Fruit fly (Drosophila melanogaster) whole organism, embryonic: ENCODE results near the gene Caper.

Experiments used
- ATbp ChIP-seq: fragments of 200-800 bp; sonication (Bioruptor generic); optimal IDR thresholded peaks from 2 replicates; lab custom pipeline; 2017; ENCODE audit warnings: missing biosample characterization, mild to moderate bottlenecking, missing genetic modification characterization, missing genetic modification reagents
- Bgb ChIP-seq: fragments of 200-800 bp; sonication (Bioruptor generic); IDR thresholded peaks from 2 replicates; pipeline ENCODE4 v1.3.6; 2022; ENCODE audit warnings: missing biosample characterization, missing genetic modification characterization; ENCODE audit not compliant: partially characterized antibody
- CG11398 ChIP-seq: fragments of 200-800 bp; sonication (Bioruptor generic); optimal IDR thresholded peaks from 2 replicates; lab custom pipeline; 2016; ENCODE audit warnings: missing biosample characterization, missing genetic modification characterization
- CG13123 ChIP-seq: fragments of 200-800 bp; sonication (Bioruptor generic); optimal IDR thresholded peaks from 2 replicates; lab custom pipeline; 2016; ENCODE audit warnings: missing biosample characterization, missing genetic modification characterization
- CG13424 ChIP-seq: fragments of 200-800 bp; sonication (Bioruptor generic); optimal IDR thresholded peaks from 2 replicates; lab custom pipeline; 2019; ENCODE audit warnings: missing biosample characterization, mild to moderate bottlenecking, missing genetic modification characterization, moderate library complexity
- CG15601 ChIP-seq: fragments of 200-800 bp; sonication (Bioruptor generic); optimal IDR thresholded peaks from 3 replicates; lab custom pipeline; 2019; ENCODE audit warnings: missing biosample characterization, mild to moderate bottlenecking, missing genetic modification characterization, moderate library complexity
- CG1647 ChIP-seq: fragments of 200-800 bp; sonication (Bioruptor generic); optimal IDR thresholded peaks from 3 replicates; lab custom pipeline; 2016; ENCODE audit warnings: missing biosample characterization, missing genetic modification characterization
- CG16815 ChIP-seq: fragments of 200-800 bp; sonication (Bioruptor generic); optimal IDR thresholded peaks from 3 replicates; lab custom pipeline; 2017; ENCODE audit warnings: missing biosample characterization, mild to moderate bottlenecking, missing genetic modification characterization
- CG16863 ChIP-seq: fragments of 200-800 bp; sonication (Bioruptor generic); optimal IDR thresholded peaks from 3 replicates; lab custom pipeline; 2016; ENCODE audit warnings: missing biosample characterization, missing genetic modification characterization
- CG3838 ChIP-seq: fragments of 200-800 bp; sonication (Bioruptor generic); optimal IDR thresholded peaks from 3 replicates; lab custom pipeline; 2016; ENCODE audit warnings: missing biosample characterization, missing genetic modification characterization
- CG4854 ChIP-seq: fragments of 200-800 bp; sonication (Bioruptor generic); optimal IDR thresholded peaks from 2 replicates; lab custom pipeline; 2016; ENCODE audit warnings: missing biosample characterization, missing genetic modification characterization, inconsistent platforms
- CG5953 ChIP-seq: fragments of 200-800 bp; sonication (Bioruptor generic); IDR thresholded peaks from 2 replicates; pipeline ENCODE4 v1.3.6; 2022; ENCODE audit warnings: missing biosample characterization, missing genetic modification characterization
- CG7357 ChIP-seq: fragments of 200-800 bp; sonication (Bioruptor generic); IDR thresholded peaks from 3 replicates; pipeline ENCODE4 v1.3.6; 2022; ENCODE audit warnings: missing biosample characterization, missing genetic modification characterization
- CG7963 ChIP-seq: fragments of 200-800 bp; sonication (Bioruptor generic); IDR thresholded peaks from 3 replicates; pipeline ENCODE4 v1.3.6; 2022; ENCODE audit warnings: missing biosample characterization, missing genetic modification characterization; ENCODE audit not compliant: partially characterized antibody
- CG8290 ChIP-seq, 3 experiments: fragments of 200-800 bp; sonication (Bioruptor generic); optimal IDR thresholded peaks; 2 replicates each; lab custom pipeline; 2016 to 2019; ENCODE audit warnings: missing biosample characterization in 3 of 3, missing genetic modification characterization in 3 of 3, mild to moderate bottlenecking in 2 of 3, moderate library complexity in 1 of 3
- CG8359 ChIP-seq: fragments of 200-800 bp; sonication (Bioruptor generic); optimal IDR thresholded peaks from 2 replicates; lab custom pipeline; 2017; ENCODE audit warnings: missing biosample characterization, mild to moderate bottlenecking, missing genetic modification characterization, borderline replicate concordance
- CG9215 ChIP-seq: fragments of 200-800 bp; sonication (Bioruptor generic); IDR thresholded peaks from 2 replicates; pipeline ENCODE4 v1.3.6; 2022; ENCODE audit warnings: missing biosample characterization, missing genetic modification characterization
- CG9817 ChIP-seq: fragments of 200-800 bp; sonication (Bioruptor generic); optimal IDR thresholded peaks from 2 replicates; lab custom pipeline; 2018; ENCODE audit warnings: missing biosample characterization, mild to moderate bottlenecking, missing genetic modification characterization, moderate library complexity
- CTCF ChIP-seq: fragments of 200-800 bp; sonication (Bioruptor generic); optimal IDR thresholded peaks from 2 replicates; lab custom pipeline; 2017; ENCODE audit warnings: missing biosample characterization, mild to moderate bottlenecking, missing genetic modification characterization, moderate library complexity
- CoRest ChIP-seq: fragments of 200-800 bp; sonication (Bioruptor generic); optimal IDR thresholded peaks from 3 replicates; lab custom pipeline; 2018; ENCODE audit warnings: missing biosample characterization, mild to moderate bottlenecking, missing genetic modification characterization, moderate library complexity
- CrebB ChIP-seq: fragments of 200-800 bp; sonication (Bioruptor generic); optimal IDR thresholded peaks from 3 replicates; lab custom pipeline; 2018; ENCODE audit warnings: missing biosample characterization, mild to moderate bottlenecking, missing genetic modification characterization
- Dfd ChIP-seq, 2 experiments: fragments of >200 bp; optimal IDR thresholded peaks; 2 replicates each; lab custom pipeline; 2017; ENCODE audit warnings: missing biosample characterization in 2 of 2, missing genetic modification characterization in 2 of 2
- Dip3 ChIP-seq: fragments of 200-800 bp; sonication (Bioruptor generic); optimal IDR thresholded peaks from 3 replicates; lab custom pipeline; 2016; ENCODE audit warnings: missing biosample characterization, missing genetic modification characterization
- H15 ChIP-seq: fragments of 200-800 bp; sonication (Bioruptor generic); IDR thresholded peaks from 3 replicates; pipeline ENCODE4 v1.3.6; 2022; ENCODE audit warnings: missing biosample characterization, missing genetic modification characterization
- Hey ChIP-seq: fragments of 200-800 bp; sonication (Bioruptor generic); optimal IDR thresholded peaks from 3 replicates; lab custom pipeline; 2018; ENCODE audit warnings: missing biosample characterization, mild to moderate bottlenecking, missing genetic modification characterization
- HmgD ChIP-seq: fragments of 200-800 bp; sonication (Bioruptor generic); optimal IDR thresholded peaks from 3 replicates; lab custom pipeline; 2016; ENCODE audit warnings: missing biosample characterization, missing genetic modification characterization
- Hmr ChIP-seq: fragments of 200-800 bp; sonication (Bioruptor generic); optimal IDR thresholded peaks from 3 replicates; lab custom pipeline; 2017; ENCODE audit warnings: mild to moderate bottlenecking, missing biosample characterization, missing genetic modification reagents, missing genetic modification characterization
- Hr51 ChIP-seq, 2 experiments: fragments of 200-800 bp; sonication (Bioruptor generic); optimal IDR thresholded peaks; 2 replicates in 1 of 2; 3 replicates in 1 of 2; lab custom pipeline; 2016 to 2018; ENCODE audit warnings: missing biosample characterization in 2 of 2, missing genetic modification characterization in 2 of 2, mild to moderate bottlenecking in 1 of 2, moderate library complexity in 1 of 2
- Lim3 ChIP-seq: fragments of 200-800 bp; sonication (Bioruptor generic); IDR thresholded peaks from 2 replicates; pipeline ENCODE4 v1.3.6; 2022; ENCODE audit warnings: missing biosample characterization, missing genetic modification characterization
- Max ChIP-seq: fragments of 200-800 bp; sonication (Bioruptor generic); optimal IDR thresholded peaks from 2 replicates; lab custom pipeline; 2016; ENCODE audit warnings: missing biosample characterization, mild to moderate bottlenecking, missing genetic modification characterization
- NC2β ChIP-seq: fragments of 200-800 bp; sonication (Bioruptor generic); optimal IDR thresholded peaks from 2 replicates; lab custom pipeline; 2016; ENCODE audit warnings: missing biosample characterization, missing genetic modification characterization
- Opbp ChIP-seq: fragments of 200-800 bp; sonication (Bioruptor generic); IDR thresholded peaks from 3 replicates; pipeline ENCODE4 v1.3.6; 2022; ENCODE audit warnings: missing biosample characterization, missing genetic modification characterization; ENCODE audit not compliant: partially characterized antibody
- Taf1 ChIP-seq: fragments of 200-800 bp; sonication (Bioruptor generic); IDR thresholded peaks from 2 replicates; pipeline ENCODE4 v1.3.6; 2022; ENCODE audit warnings: missing biosample characterization, missing genetic modification characterization
- ac ChIP-seq: fragments of 200-800 bp; sonication (Bioruptor generic); optimal IDR thresholded peaks from 3 replicates; lab custom pipeline; 2017; ENCODE audit warnings: missing biosample characterization, mild to moderate bottlenecking, missing genetic modification characterization
- bcd ChIP-seq: fragments of 200-800 bp; sonication (Bioruptor generic); optimal IDR thresholded peaks from 2 replicates; lab custom pipeline; 2017; ENCODE audit warnings: missing biosample characterization, mild to moderate bottlenecking, missing genetic modification characterization
- chm ChIP-seq: fragments of 200-800 bp; sonication (Bioruptor generic); IDR thresholded peaks from 2 replicates; pipeline ENCODE4 v1.3.6; 2022; ENCODE audit warnings: missing biosample characterization, missing genetic modification characterization
- dati ChIP-seq: fragments of 200-800 bp; sonication (Bioruptor generic); IDR thresholded peaks from 2 replicates; pipeline ENCODE4 v1.3.6; 2022; ENCODE audit warnings: missing biosample characterization, missing genetic modification characterization
- exex ChIP-seq: fragments of 200-800 bp; sonication (Bioruptor generic); optimal IDR thresholded peaks from 4 replicates; lab custom pipeline; 2018; ENCODE audit warnings: missing biosample characterization, mild to moderate bottlenecking, missing genetic modification characterization, moderate library complexity
- fd102C ChIP-seq: fragments of 200-800 bp; sonication (Bioruptor generic); optimal IDR thresholded peaks from 2 replicates; lab custom pipeline; 2018; ENCODE audit warnings: missing biosample characterization, mild to moderate bottlenecking, missing genetic modification characterization, moderate library complexity
- her ChIP-seq: fragments of 200-800 bp; sonication (Bioruptor generic); optimal IDR thresholded peaks from 2 replicates; lab custom pipeline; 2016; ENCODE audit warnings: missing biosample characterization, missing genetic modification characterization
- inv ChIP-seq: fragments of 200-800 bp; sonication (Bioruptor generic); IDR thresholded peaks from 2 replicates; pipeline ENCODE4 v1.3.6; 2022; ENCODE audit warnings: missing biosample characterization, missing genetic modification characterization; ENCODE audit not compliant: partially characterized antibody
- ken ChIP-seq: fragments of 200-800 bp; sonication (Bioruptor generic); IDR thresholded peaks from 3 replicates; pipeline ENCODE4 v1.3.6; 2022; ENCODE audit warnings: missing biosample characterization, missing genetic modification characterization
- lola ChIP-seq, 3 experiments: fragments of >200 bp in 2 of 3; fragments of 200-800 bp in 1 of 3; sonication (Bioruptor generic) in 1 of 3; optimal IDR thresholded peaks; 2 replicates each; lab custom pipeline; 2017 to 2019; ENCODE audit warnings: missing biosample characterization in 3 of 3, missing genetic modification characterization in 3 of 3, mild to moderate bottlenecking in 1 of 3, moderate library complexity in 1 of 3
- pros ChIP-seq: fragments of 200-800 bp; sonication (Bioruptor generic); optimal IDR thresholded peaks from 3 replicates; lab custom pipeline; 2019; ENCODE audit warnings: missing biosample characterization, mild to moderate bottlenecking, missing genetic modification characterization, moderate library complexity
- repo ChIP-seq: fragments of 200-800 bp; sonication (Bioruptor generic); optimal IDR thresholded peaks from 2 replicates; lab custom pipeline; 2016; ENCODE audit warnings: missing biosample characterization, missing genetic modification characterization
- salm ChIP-seq: fragments of 200-800 bp; sonication (Bioruptor generic); optimal IDR thresholded peaks from 2 replicates; lab custom pipeline; 2018; ENCODE audit warnings: missing biosample characterization, mild to moderate bottlenecking, missing genetic modification characterization
- sob ChIP-seq: fragments of 200-800 bp; sonication (Bioruptor generic); IDR thresholded peaks from 2 replicates; pipeline ENCODE4 v1.3.6; 2022; ENCODE audit warnings: missing biosample characterization, missing genetic modification characterization
- ttk ChIP-seq: fragments of 200-800 bp; sonication (Bioruptor generic); IDR thresholded peaks from 2 replicates; pipeline ENCODE4 v2.1.2; 2022; ENCODE audit warnings: missing biosample characterization, missing genetic modification characterization
- unpg ChIP-seq: fragments of 200-800 bp; sonication (Bioruptor generic); optimal IDR thresholded peaks from 3 replicates; lab custom pipeline; 2018; ENCODE audit warnings: missing biosample characterization, mild to moderate bottlenecking, missing genetic modification characterization, moderate library complexity
- zf30C ChIP-seq: fragments of 200-800 bp; sonication (Bioruptor generic); optimal IDR thresholded peaks from 3 replicates; lab custom pipeline; 2018; ENCODE audit warnings: missing biosample characterization, mild to moderate bottlenecking, missing genetic modification characterization

Gene Caper

DNA sequence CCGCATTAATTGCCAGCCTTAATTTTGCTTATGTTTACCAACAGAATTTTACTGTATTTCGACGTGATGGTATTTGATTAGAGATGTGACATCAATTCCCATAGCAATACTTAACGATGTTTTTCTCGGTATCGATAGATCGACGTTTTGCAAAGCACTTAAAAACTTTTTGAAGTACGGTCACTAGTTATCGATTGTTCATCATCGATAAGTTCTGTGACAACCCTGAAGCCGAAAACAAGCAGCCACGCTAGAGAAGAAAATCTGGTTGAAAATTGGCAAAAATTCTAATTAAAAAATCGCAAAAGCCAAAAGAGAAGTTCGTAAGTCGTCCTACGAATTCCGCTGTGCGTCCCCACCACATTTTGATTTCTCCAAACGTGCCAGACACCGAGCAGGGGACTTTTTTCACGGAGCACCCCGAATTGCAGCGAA lies at the start of gene Caper, which contains the start of gene Rab30 (continued):
- TF ChIP-seq CG8359 (GFP tag; lab: Kevin White, UChicago) (no peak), dati (GFP tag; lab: Robert Waterston, UW) (no peak), CG3838 (no peak), H15 (GFP tag; lab: Robert Waterston, UW) (no peak), CTCF (peak; percentile 42), CG9215 (no peak; the same call in 1 of the 2 replicates), CG1647 (peak; percentile 23), Opbp (peak; percentile 99), CG9817 (tag; lab: Kevin White, UChicago) (no peak), ttk (GFP tag; lab: Robert Waterston, UW) (no peak), Hr51 (GFP tag; optimal IDR thresholded peaks at IDR 0.05; lab: Kevin White, UChicago) (peak in 1 of 2 experiments; percentile 60), Dfd (GFP tag; optimal IDR thresholded peaks at IDR 0.05; lab: Kevin White, UChicago) (no peak), CG8290 (GFP tag; optimal IDR thresholded peaks at IDR 0.05; lab: Kevin White, UChicago) (peak; percentile 61), CG8290 (tag; optimal IDR thresholded peaks at IDR 0.05; lab: Kevin White, UChicago) (peak in 1 of 2 experiments; percentile 87), fd102C (GFP tag; lab: Kevin White, UChicago) (no peak), Lim3 (no peak), CG16815 (no peak), her (GFP tag; lab: Kevin White, UChicago) (peak; percentile 68), CG16863 (GFP tag; lab: Kevin White, UChicago) (peak; percentile 35), CG7963 (GFP tag; lab: Robert Waterston, UW) (peak; percentile 98), ken (GFP tag; lab: Robert Waterston, UW) (peak; percentile 52; the same call in 1 of the 3 replicates), lola (GFP tag; optimal IDR thresholded peaks at IDR 0.05; lab: Kevin White, UChicago) (peak in 1 of 3 experiments; percentile 4), CrebB (peak; percentile 13), CG13424 (tag; lab: Kevin White, UChicago) (peak; percentile 53), Taf1 (GFP tag; lab: Robert Waterston, UW) (0 out of 2 replicates have a peak, but pooled peaks have one; percentile 38), CG13123 (GFP tag; lab: Kevin White, UChicago) (no peak), bcd (GFP tag; lab: Kevin White, UChicago) (no peak), Hey (tag; lab: Kevin White, UChicago) (no peak), salm (tag; lab: Kevin White, UChicago) (peak; percentile 19), inv (GFP tag; lab: Robert Waterston, UW) (peak; percentile 98), ATbp (GFP tag; lab: Kevin White, UChicago) (no peak), Bgb (peak; percentile 99), NC2β (GFP tag; lab: Kevin White, UChicago) (peak; percentile 63), CG11398 (peak; percentile 59), CG7357 (no peak), CG5953 (GFP tag; lab: Robert Waterston, UW) (no peak), pros (GFP tag; lab: Kevin White, UChicago) (no peak), Dip3 (GFP tag; lab: Kevin White, UChicago) (peak; percentile 51), sob (GFP tag; lab: Robert Waterston, UW) (peak; percentile 86), zf30C (GFP tag; lab: Kevin White, UChicago) (no peak), HmgD (GFP tag; lab: Kevin White, UChicago) (peak; percentile 86), chm (GFP tag; lab: Robert Waterston, UW) (0 out of 2 replicates have a peak, but pooled peaks have one; percentile 16), CoRest (tag; lab: Kevin White, UChicago) (peak; percentile 46), ac (GFP tag; lab: Kevin White, UChicago) (no peak), unpg (GFP tag; lab: Kevin White, UChicago) (peak; percentile 22), Max (GFP tag; lab: Kevin White, UChicago) (peak; percentile 55), CG4854 (GFP tag; lab: Kevin White, UChicago) (peak; percentile 27), CG15601 (tag; lab: Kevin White, UChicago) (peak; percentile 49), Hmr (GFP tag; lab: Kevin White, UChicago) (no peak), repo (GFP tag; lab: Kevin White, UChicago) (peak; percentile 62), exex (peak; percentile 23)
